Fruit fly (Drosophila melanogaster) whole organism, wandering third instar larva: Measurements from ENCODE around the gene Lk6.

Experiments used
- Dfd ChIP-seq: fragments of >200 bp; optimal IDR thresholded peaks from 2 replicates; lab custom pipeline; 2017; ENCODE audit warnings: missing biosample characterization, missing genetic modification characterization
- Hr78 ChIP-seq: fragments of >200 bp; optimal IDR thresholded peaks from 2 replicates; lab custom pipeline; 2017; ENCODE audit warnings: missing biosample characterization, missing genetic modification characterization
- Myc ChIP-seq: fragments of >200 bp; optimal IDR thresholded peaks from 2 replicates; lab custom pipeline; 2017
- OdsH ChIP-seq: fragments of 200-800 bp; sonication (Bioruptor generic); optimal IDR thresholded peaks from 2 replicates; lab custom pipeline; 2016; ENCODE audit warnings: missing biosample characterization, mild to moderate bottlenecking, missing genetic modification characterization
- Vsx2 ChIP-seq: fragments of 200-300, 225-300 bp; sonication (Bioruptor generic); optimal IDR thresholded peaks from 2 replicates; lab custom pipeline; 2018; ENCODE audit warnings: missing biosample characterization, missing genetic modification characterization; ENCODE audit not compliant: partially characterized antibody
- ey ChIP-seq: fragments of 200-800 bp; sonication (Bioruptor generic); optimal IDR thresholded peaks from 2 replicates; lab custom pipeline; 2016; ENCODE audit warnings: missing biosample characterization, missing genetic modification characterization
- lola ChIP-seq: fragments of >200 bp; optimal IDR thresholded peaks from 2 replicates; lab custom pipeline; 2017; ENCODE audit warnings: missing biosample characterization, missing genetic modification characterization
- psq ChIP-seq: fragments of 200-800 bp; sonication (Bioruptor generic); optimal IDR thresholded peaks from 3 replicates; lab custom pipeline; 2017; ENCODE audit warnings: missing biosample characterization, mild to moderate bottlenecking, missing genetic modification characterization, moderate library complexity
- usp ChIP-seq: fragments of >200 bp; optimal IDR thresholded peaks from 2 replicates; lab custom pipeline; 2017; ENCODE audit warnings: missing biosample characterization, missing genetic modification characterization

dm6 chr3R:11773325-11773998 lies 9.2 kb upstream of the Lk6 start:
- TF ChIP-seq lola (GFP tag; lab: Kevin White, UChicago): no peak
- no peak for TF ChIP-seq usp (GFP tag; lab: Kevin White, UChicago)
- TF ChIP-seq OdsH: no peak
- no peak for TF ChIP-seq ey (GFP tag; lab: Kevin White, UChicago)
- TF ChIP-seq psq (GFP tag; lab: Kevin White, UChicago): no peak
- no peak for TF ChIP-seq Myc (lab: Kevin White, UChicago)
- TF ChIP-seq Hr78: no peak
- peak; percentile 9 for TF ChIP-seq Vsx2 (GFP tag; lab: Kevin White, UChicago)
- TF ChIP-seq Dfd (GFP tag; lab: Kevin White, UChicago): no peak
